Worm (Caenorhabditis elegans): ENCODE measurements around the gene lin-32.

ce11 chrX:2241147-2241798 is 11.4 kb upstream of the lin-32 start:
- TF ChIP-seq ceh-82 (tag; optimal IDR thresholded peaks at IDR 0.05) (no peak), pha-4 (tag; optimal IDR thresholded peaks at IDR 0.05) (no peak), nhr-77 (tag; optimal IDR thresholded peaks at IDR 0.05) (peak; percentile 81), nhr-76 (tag; optimal IDR thresholded peaks at IDR 0.05) (no peak), skn-1 (tag; optimal IDR thresholded peaks at IDR 0.05) (no peak), R02D3.7 (tag; optimal IDR thresholded peaks at IDR 0.05) (no peak), elt-2 (tag; optimal IDR thresholded peaks at IDR 0.05) (no peak), ztf-4 (tag; optimal IDR thresholded peaks at IDR 0.05) (no peak), pqm-1 (tag; optimal IDR thresholded peaks at IDR 0.05) (no peak), unc-39 (tag; optimal IDR thresholded peaks at IDR 0.05) (no peak), unc-62 (GFP tag; optimal IDR thresholded peaks at IDR 0.05) (no peak)

Measured in whole organism, L3 larva.